Fruit fly (Drosophila melanogaster) S2 (cell line): ENCODE results near the gene AANATL7.

Experiments
- CG8478 ChIP-seq: fragments of >200 bp; optimal IDR thresholded peaks from 2 replicates; lab custom pipeline; 2018
- CTCF ChIP-seq, 2 experiments: fragments of >200 bp; optimal IDR thresholded peaks; 2 replicates each; lab custom pipeline; 2018

DNA sequence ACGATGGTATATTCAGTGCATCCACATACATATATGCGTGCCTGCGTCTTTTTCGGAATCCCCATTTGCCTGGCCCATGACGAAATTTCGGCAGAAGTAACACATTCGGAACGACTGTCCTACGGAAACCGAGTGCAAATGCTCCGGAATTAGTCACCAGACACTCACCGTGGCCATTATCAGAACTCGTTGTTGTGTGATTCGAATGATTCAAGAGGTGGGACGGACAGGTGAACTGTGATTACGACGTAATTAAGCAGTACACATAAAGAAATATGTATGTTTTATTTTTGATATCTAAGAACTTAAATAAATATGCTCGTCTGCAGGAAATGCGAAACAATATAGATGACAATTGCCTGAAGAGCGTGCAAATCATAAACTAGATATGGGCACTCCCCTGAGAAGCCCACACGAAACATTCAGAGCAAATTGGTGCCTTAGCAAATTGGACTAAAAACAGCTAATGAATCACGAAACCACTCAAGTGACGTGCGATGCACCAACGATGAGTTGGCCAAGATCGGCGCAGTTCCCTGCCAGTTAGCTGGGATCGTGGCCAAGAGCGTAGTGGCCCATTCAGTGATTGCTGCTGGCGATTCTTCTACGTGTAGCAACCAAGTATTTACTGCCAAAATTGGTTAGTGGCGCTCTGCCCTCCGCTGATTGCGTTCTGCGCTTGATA lies 10.7 kb downstream of the AANATL7 start:
- TF ChIP-seq CG8478 (lab: Kevin White, UChicago) (no peak), CTCF (optimal IDR thresholded peaks at IDR 0.05; lab: Kevin White, UChicago) (no peak)
